Fruit fly (Drosophila melanogaster): Measurements from ENCODE around the gene CG14384.
A peak's percentile ranks its signal among the peaks of the same experiment; 100 is the strongest.

Gene CG14384

DNA sequence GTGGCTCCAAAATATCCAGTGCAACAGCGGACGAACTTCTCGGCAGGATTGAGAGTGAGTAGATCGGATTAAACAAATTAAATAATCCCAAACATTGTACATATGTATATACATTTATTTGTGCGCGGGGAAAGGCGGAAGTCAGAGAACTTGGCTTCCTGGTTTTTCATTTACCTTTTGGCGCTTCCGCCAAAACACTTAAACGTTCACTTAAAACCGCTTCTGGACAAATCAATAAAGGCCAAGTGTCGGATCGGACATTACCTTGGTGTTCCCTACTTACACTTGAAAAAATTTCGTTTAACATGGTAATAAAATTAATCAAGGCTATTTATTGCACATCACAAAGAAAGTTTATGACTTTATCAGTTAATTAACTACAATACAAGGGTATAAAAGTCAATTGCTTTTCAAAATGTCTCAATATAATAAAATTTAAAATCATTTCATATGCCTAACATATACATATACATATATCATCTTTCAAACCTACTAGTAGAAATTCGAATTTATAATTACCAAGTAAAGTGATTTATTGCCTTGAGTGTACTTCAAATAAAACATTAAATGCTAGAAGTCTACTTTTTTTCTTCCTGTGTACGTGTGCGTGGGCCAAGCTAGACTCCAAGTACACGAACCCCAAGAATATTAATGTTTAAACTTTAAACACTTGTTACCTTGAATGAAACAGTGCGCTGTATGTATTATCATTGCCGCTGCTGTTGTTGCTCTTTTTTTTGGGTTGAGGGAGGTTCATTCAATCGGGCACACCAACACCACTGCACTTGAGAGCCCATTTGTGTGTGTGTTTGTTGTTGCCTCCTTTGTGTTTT is 14.0 kb upstream of the CG14384 start (continued):
- no peak for TF ChIP-seq CG7786 (GFP tag; optimal IDR thresholded peaks at IDR 0.05)
- peak in 1 of 2 experiments; percentile 29 for TF ChIP-seq chif (GFP tag; optimal IDR thresholded peaks at IDR 0.05)
- TF ChIP-seq Atf-2 (GFP tag; optimal IDR thresholded peaks at IDR 0.05) = peak; percentile 33
- TF ChIP-seq sens (GFP tag) = peak; percentile 80
- TF ChIP-seq Dbx (GFP tag; IDR thresholded peaks at IDR 0.05) = 0 out of 3 replicates have a peak, but pooled peaks have one; percentile 15
- TF ChIP-seq Trl (optimal IDR thresholded peaks at IDR 0.05) = no peak
- peak; percentile 40 for TF ChIP-seq Trl (GFP tag; optimal IDR thresholded peaks at IDR 0.05)
- peak; percentile 54 for TF ChIP-seq CG17385 (GFP tag; optimal IDR thresholded peaks at IDR 0.05)
- TF ChIP-seq row (GFP tag; IDR thresholded peaks at IDR 0.05) = peak; percentile 60; the same call in 2 of the 3 replicates
- TF ChIP-seq CG17328 (GFP tag; IDR thresholded peaks at IDR 0.05) = peak; percentile 40; the same call in 1 of the 2 replicates
- 0 out of 2 replicates have a peak, but pooled peaks have one; percentile 27 for TF ChIP-seq al (GFP tag; IDR thresholded peaks at IDR 0.05)
- TF ChIP-seq CG3407 (GFP tag; optimal IDR thresholded peaks at IDR 0.05) = no peak
- peak; percentile 54 for TF ChIP-seq CG5180 (GFP tag; optimal IDR thresholded peaks at IDR 0.05)
- TF ChIP-seq slp2 (GFP tag; optimal IDR thresholded peaks at IDR 0.05) = no peak
- TF ChIP-seq hbn (GFP tag; IDR thresholded peaks at IDR 0.05; ENCODE audit: partially characterized antibody) = no peak
- TF ChIP-seq esg (GFP tag; conservative IDR thresholded peaks at IDR 0.05) = peak; percentile 57
- TF ChIP-seq gsb (GFP tag; IDR thresholded peaks at IDR 0.05) = peak; percentile 25; the same call in 1 of the 2 replicates
- TF ChIP-seq ac (GFP tag; optimal IDR thresholded peaks at IDR 0.05) = no peak
- no peak for TF ChIP-seq C15 (GFP tag; IDR thresholded peaks at IDR 0.05)
- TF ChIP-seq CG7556 (GFP tag; optimal IDR thresholded peaks at IDR 0.05) = peak; percentile 83
- TF ChIP-seq ems (GFP tag; optimal IDR thresholded peaks at IDR 0.05) = peak; percentile 41
- peak; percentile 45; the same call in 1 of the 2 replicates for TF ChIP-seq sob (GFP tag; IDR thresholded peaks at IDR 0.05)
- no peak for TF ChIP-seq Optix (GFP tag; IDR thresholded peaks at IDR 0.05)
- TF ChIP-seq CG11247 (GFP tag; IDR thresholded peaks at IDR 0.05) = no peak
- no peak; the same call in 1 of the 2 replicates for TF ChIP-seq chm (GFP tag; IDR thresholded peaks at IDR 0.05)
- peak; percentile 38 to 41 for TF ChIP-seq dpn (GFP tag; optimal IDR thresholded peaks at IDR 0.05)
- no peak for TF ChIP-seq crc (GFP tag; optimal IDR thresholded peaks at IDR 0.05)
- 0 out of 2 replicates have a peak, but pooled peaks have one; percentile 17 for TF ChIP-seq CG1024 (GFP tag; IDR thresholded peaks at IDR 0.05)
- TF ChIP-seq Myb (GFP tag; optimal IDR thresholded peaks at IDR 0.05) = no peak
- TF ChIP-seq Ssrp (tag; optimal IDR thresholded peaks at IDR 0.05) = peak; percentile 50
- no peak for TF ChIP-seq sens-2 (GFP tag; IDR thresholded peaks at IDR 0.05)
- TF ChIP-seq Six4 (GFP tag; optimal IDR thresholded peaks at IDR 0.05) = peak; percentile 43
- peak; percentile 19 for TF ChIP-seq CG17568 (GFP tag; optimal IDR thresholded peaks at IDR 0.05)
- no peak for TF ChIP-seq inv (GFP tag; IDR thresholded peaks at IDR 0.05; ENCODE audit: partially characterized antibody)
- TF ChIP-seq Jarid2 (GFP tag; optimal IDR thresholded peaks at IDR 0.05) = peak; percentile 50
- TF ChIP-seq CG2678 (tag; optimal IDR thresholded peaks at IDR 0.05) = peak; percentile 85
- TF ChIP-seq CG2129 (GFP tag; IDR thresholded peaks at IDR 0.05; ENCODE audit: partially characterized antibody) = no peak
- TF ChIP-seq klu (GFP tag; IDR thresholded peaks at IDR 0.05) = no peak
- no peak for TF ChIP-seq CG34224 (GFP tag; IDR thresholded peaks at IDR 0.05; ENCODE audit: partially characterized antibody)
- TF ChIP-seq CG9932 (GFP tag; IDR thresholded peaks at IDR 0.05) = peak; percentile 36
- peak; percentile 13 for TF ChIP-seq kay (GFP tag; optimal IDR thresholded peaks at IDR 0.05)
- TF ChIP-seq ara (GFP tag; IDR thresholded peaks at IDR 0.05) = peak; percentile 60
- peak; percentile 69 for TF ChIP-seq CG13424 (tag; optimal IDR thresholded peaks at IDR 0.05)
- TF ChIP-seq pb (GFP tag; optimal IDR thresholded peaks at IDR 0.05) = no peak
- TF ChIP-seq Max (GFP tag; optimal IDR thresholded peaks at IDR 0.05) = peak; percentile 35
- TF ChIP-seq YL-1 (GFP tag; optimal IDR thresholded peaks at IDR 0.05) = no peak
- TF ChIP-seq CG3163 (GFP tag; optimal IDR thresholded peaks at IDR 0.05) = no peak
- TF ChIP-seq CG4360 (GFP tag; IDR thresholded peaks at IDR 0.05) = peak; percentile 67
- peak; percentile 64 for TF ChIP-seq az2 (GFP tag; optimal IDR thresholded peaks at IDR 0.05)
- TF ChIP-seq Sox102F (GFP tag; optimal IDR thresholded peaks at IDR 0.05) = peak; percentile 70

Measured in whole organism, embryonic.